Fruit fly (Drosophila melanogaster) whole organism, embryonic: Measurements from ENCODE around the gene ppk11.

Source experiments
- CG10431 ChIP-seq: fragments of 200-800 bp; sonication (Bioruptor generic); optimal IDR thresholded peaks from 3 replicates; lab custom pipeline; 2018; ENCODE audit warnings: missing biosample characterization, mild to moderate bottlenecking, missing genetic modification characterization
- CG11093 ChIP-seq: fragments of 200-800 bp; sonication (Bioruptor generic); IDR thresholded peaks from 3 replicates; pipeline ENCODE4 v1.3.6; 2022; ENCODE audit warnings: missing biosample characterization, missing genetic modification characterization
- CG11560 ChIP-seq: fragments of 200-800 bp; sonication (Bioruptor generic); IDR thresholded peaks from 3 replicates; pipeline ENCODE4 v1.3.6; 2022; ENCODE audit warnings: missing biosample characterization, missing genetic modification characterization
- CG11696 ChIP-seq: fragments of 200-800 bp; sonication (Bioruptor generic); IDR thresholded peaks from 2 replicates; pipeline ENCODE4 v1.3.6; 2022; ENCODE audit warnings: missing biosample characterization, missing genetic modification characterization
- CG12155 ChIP-seq: fragments of 200-800 bp; sonication (Bioruptor generic); optimal IDR thresholded peaks from 3 replicates; lab custom pipeline; 2016; ENCODE audit warnings: missing biosample characterization, missing genetic modification characterization
- CG14014 ChIP-seq: fragments of 200-800 bp; sonication (Bioruptor generic); IDR thresholded peaks from 2 replicates; pipeline ENCODE4 v1.3.6; 2022; ENCODE audit warnings: missing biosample characterization, missing genetic modification characterization
- CG15011 ChIP-seq: fragments of 200-800 bp; sonication (Bioruptor generic); optimal IDR thresholded peaks from 3 replicates; lab custom pipeline; 2018; ENCODE audit warnings: missing biosample characterization, mild to moderate bottlenecking, missing genetic modification characterization
- CG15269 ChIP-seq: fragments of 200-800 bp; sonication (Bioruptor generic); optimal IDR thresholded peaks from 2 replicates; lab custom pipeline; 2018; ENCODE audit warnings: missing biosample characterization, mild to moderate bottlenecking, missing genetic modification characterization, moderate library complexity
- CG1603 ChIP-seq: fragments of 200-800 bp; sonication (Bioruptor generic); optimal IDR thresholded peaks from 2 replicates; lab custom pipeline; 2019; ENCODE audit warnings: missing biosample characterization, mild to moderate bottlenecking, missing genetic modification characterization, moderate library complexity
- CG16779 ChIP-seq: fragments of 200-800 bp; sonication (Bioruptor generic); IDR thresholded peaks from 2 replicates; pipeline ENCODE4 v1.3.6; 2022; ENCODE audit warnings: missing biosample characterization, missing genetic modification characterization
- CG17361 ChIP-seq: fragments of 200-800 bp; sonication (Bioruptor generic); IDR thresholded peaks from 3 replicates; pipeline ENCODE4 v1.3.6; 2022; ENCODE audit warnings: missing biosample characterization, missing genetic modification characterization
- CG2116 ChIP-seq: fragments of 200-800 bp; sonication (Bioruptor generic); optimal IDR thresholded peaks from 3 replicates; lab custom pipeline; 2018; ENCODE audit warnings: missing biosample characterization, mild to moderate bottlenecking, missing genetic modification characterization
- CG2199 ChIP-seq: fragments of 200-800 bp; sonication (Bioruptor generic); IDR thresholded peaks from 3 replicates; pipeline ENCODE4 v1.3.6; 2022; ENCODE audit warnings: missing biosample characterization, missing genetic modification characterization
- CG33557 ChIP-seq: fragments of 200-800 bp; sonication (Bioruptor generic); optimal IDR thresholded peaks from 2 replicates; lab custom pipeline; 2019; ENCODE audit warnings: missing biosample characterization, mild to moderate bottlenecking, missing genetic modification characterization, moderate library complexity
- CG7745 ChIP-seq: fragments of 200-800 bp; sonication (Bioruptor generic); optimal IDR thresholded peaks from 2 replicates; lab custom pipeline; 2018; ENCODE audit warnings: missing biosample characterization, mild to moderate bottlenecking, missing genetic modification characterization, moderate library complexity
- CG7987 ChIP-seq: fragments of 200-800 bp; sonication (Bioruptor generic); optimal IDR thresholded peaks from 2 replicates; lab custom pipeline; 2018; ENCODE audit warnings: missing biosample characterization, mild to moderate bottlenecking, missing genetic modification characterization, moderate library complexity
- CG8281 ChIP-seq: fragments of 200-800 bp; sonication (Bioruptor generic); optimal IDR thresholded peaks from 2 replicates; lab custom pipeline; 2018; ENCODE audit warnings: missing biosample characterization, mild to moderate bottlenecking, missing genetic modification characterization, moderate library complexity
- Doc2 ChIP-seq: fragments of 200-800 bp; sonication (Bioruptor generic); IDR thresholded peaks from 2 replicates; pipeline ENCODE4 v1.3.6; 2022; ENCODE audit warnings: missing biosample characterization, missing genetic modification characterization
- HLH3B ChIP-seq: fragments of 200-800 bp; sonication (Bioruptor generic); IDR thresholded peaks from 2 replicates; pipeline ENCODE4 v1.3.6; 2022; ENCODE audit warnings: missing biosample characterization, missing genetic modification characterization
- HLH4C ChIP-seq: fragments of 200-800 bp; sonication (Bioruptor generic); IDR thresholded peaks from 3 replicates; pipeline ENCODE4 v1.3.6; 2022; ENCODE audit warnings: missing biosample characterization, missing genetic modification characterization; ENCODE audit not compliant: partially characterized antibody
- Hmx ChIP-seq: fragments of 200-800 bp; sonication (Bioruptor generic); optimal IDR thresholded peaks from 2 replicates; lab custom pipeline; 2016; ENCODE audit warnings: missing biosample characterization, missing genetic modification characterization
- MESR4 ChIP-seq: fragments of 200-800 bp; sonication (Bioruptor generic); optimal IDR thresholded peaks from 2 replicates; lab custom pipeline; 2018; ENCODE audit warnings: missing biosample characterization, mild to moderate bottlenecking, missing genetic modification characterization, moderate library complexity
- Mad ChIP-seq: fragments of 200-800 bp; sonication (Bioruptor generic); optimal IDR thresholded peaks from 2 replicates; lab custom pipeline; 2016; ENCODE audit warnings: missing biosample characterization, missing genetic modification characterization
- Meics ChIP-seq: fragments of 200-800 bp; sonication (Bioruptor generic); optimal IDR thresholded peaks from 2 replicates; lab custom pipeline; 2017; ENCODE audit warnings: missing biosample characterization, mild to moderate bottlenecking, missing genetic modification characterization
- NC2α ChIP-seq: fragments of 200-800 bp; sonication (Bioruptor generic); optimal IDR thresholded peaks from 2 replicates; lab custom pipeline; 2016; ENCODE audit warnings: missing biosample characterization, missing genetic modification characterization
- Neu2 ChIP-seq: fragments of 200-800 bp; sonication (Bioruptor generic); optimal IDR thresholded peaks from 3 replicates; lab custom pipeline; 2016; ENCODE audit warnings: missing biosample characterization, missing genetic modification characterization, borderline replicate concordance
- Oli ChIP-seq: fragments of 200-800 bp; sonication (Bioruptor generic); optimal IDR thresholded peaks from 2 replicates; lab custom pipeline; 2018; ENCODE audit warnings: missing biosample characterization, mild to moderate bottlenecking, missing genetic modification characterization, moderate library complexity
- Rx ChIP-seq: fragments of 200-800 bp; sonication (Bioruptor generic); IDR thresholded peaks from 2 replicates; pipeline ENCODE4 v1.3.6; 2022; ENCODE audit warnings: missing biosample characterization, missing genetic modification characterization
- Sox102F ChIP-seq: fragments of 200-800 bp; sonication (Bioruptor generic); optimal IDR thresholded peaks from 2 replicates; lab custom pipeline; 2018; ENCODE audit warnings: missing biosample characterization, mild to moderate bottlenecking, missing genetic modification characterization, moderate library complexity
- Tbp ChIP-seq: fragments of >200 bp; optimal IDR thresholded peaks from 2 replicates; lab custom pipeline; 2018; ENCODE audit warnings: missing biosample characterization, missing genetic modification characterization
- Xbp1 ChIP-seq: fragments of 200-800 bp; sonication (Bioruptor generic); optimal IDR thresholded peaks from 3 replicates; lab custom pipeline; 2016; ENCODE audit warnings: missing biosample characterization, mild to moderate bottlenecking, missing genetic modification characterization
- ato ChIP-seq: fragments of 200-800 bp; sonication (Bioruptor generic); IDR thresholded peaks from 2 replicates; pipeline ENCODE4 v1.3.6; 2022; ENCODE audit warnings: missing biosample characterization, missing genetic modification characterization; ENCODE audit not compliant: partially characterized antibody
- btn ChIP-seq: fragments of 200-800 bp; sonication (Bioruptor generic); optimal IDR thresholded peaks from 2 replicates; lab custom pipeline; 2016; ENCODE audit warnings: missing biosample characterization, missing genetic modification characterization
- cg ChIP-seq: fragments of 200-800 bp; sonication (Bioruptor generic); optimal IDR thresholded peaks from 3 replicates; lab custom pipeline; 2019; ENCODE audit warnings: missing biosample characterization, mild to moderate bottlenecking, missing genetic modification characterization, moderate library complexity
- disco-r ChIP-seq: fragments of 200-800 bp; sonication (Bioruptor generic); optimal IDR thresholded peaks from 2 replicates; lab custom pipeline; 2016; ENCODE audit warnings: missing biosample characterization, missing genetic modification characterization
- dmrt99B ChIP-seq: fragments of 200-800 bp; sonication (Bioruptor generic); optimal IDR thresholded peaks from 2 replicates; lab custom pipeline; 2018; ENCODE audit warnings: missing biosample characterization, mild to moderate bottlenecking, missing genetic modification characterization, moderate library complexity
- eve ChIP-seq, 2 experiments: fragments of >200 bp; optimal IDR thresholded peaks; 2 replicates each; lab custom pipeline; 2017; ENCODE audit warnings: missing biosample characterization in 2 of 2, missing genetic modification characterization in 2 of 2
- grn ChIP-seq: fragments of 200-800 bp; sonication (Bioruptor generic); optimal IDR thresholded peaks from 3 replicates; lab custom pipeline; 2017; ENCODE audit warnings: missing biosample characterization, missing genetic modification characterization
- klu ChIP-seq: fragments of 200-800 bp; sonication (Bioruptor generic); IDR thresholded peaks from 2 replicates; pipeline ENCODE4 v1.3.6; 2022; ENCODE audit warnings: missing biosample characterization, missing genetic modification characterization
- odd ChIP-seq: fragments of 200-800 bp; sonication (Bioruptor generic); optimal IDR thresholded peaks from 2 replicates; lab custom pipeline; 2017; ENCODE audit warnings: missing biosample characterization, mild to moderate bottlenecking, missing genetic modification characterization
- pan ChIP-seq, 4 experiments: fragments of >200 bp in 3 of 4; fragments of 200-800 bp in 1 of 4; sonication (Bioruptor generic) in 1 of 4; optimal IDR thresholded peaks in 3 of 4; IDR thresholded peaks in 1 of 4; 2 replicates each; pipeline versions ENCODE4 v1.3.6 to Lab custom; 2017 to 2022; ENCODE audit warnings: missing biosample characterization in 2 of 4, missing genetic modification characterization in 2 of 4, mixed read lengths in 1 of 4
- pho ChIP-seq: fragments of 200-800 bp; sonication (Bioruptor generic); optimal IDR thresholded peaks from 2 replicates; lab custom pipeline; 2016; ENCODE audit warnings: missing biosample characterization, missing genetic modification characterization
- sd ChIP-seq: fragments of 200-800 bp; sonication (Bioruptor generic); optimal IDR thresholded peaks from 3 replicates; lab custom pipeline; 2018; ENCODE audit warnings: missing biosample characterization, mild to moderate bottlenecking, missing genetic modification characterization, moderate library complexity
- sima ChIP-seq: fragments of 200-800 bp; sonication (Bioruptor generic); optimal IDR thresholded peaks from 2 replicates; lab custom pipeline; 2016; ENCODE audit warnings: missing biosample characterization, missing genetic modification characterization
- trh ChIP-seq: fragments of 200-800 bp; sonication (Bioruptor generic); optimal IDR thresholded peaks from 2 replicates; lab custom pipeline; 2016; ENCODE audit warnings: missing biosample characterization, missing genetic modification characterization
- tup ChIP-seq: fragments of 200-800 bp; sonication (Bioruptor generic); optimal IDR thresholded peaks from 2 replicates; lab custom pipeline; 2016; ENCODE audit warnings: missing biosample characterization, mild to moderate bottlenecking, missing genetic modification characterization, moderate library complexity
- usp ChIP-seq: fragments of >200 bp; optimal IDR thresholded peaks from 2 replicates; lab custom pipeline; 2017; ENCODE audit warnings: missing biosample characterization, missing genetic modification characterization
- yki ChIP-seq: fragments of >200 bp; optimal IDR thresholded peaks from 3 replicates; lab custom pipeline; 2018

ppk11 gene

DNA sequence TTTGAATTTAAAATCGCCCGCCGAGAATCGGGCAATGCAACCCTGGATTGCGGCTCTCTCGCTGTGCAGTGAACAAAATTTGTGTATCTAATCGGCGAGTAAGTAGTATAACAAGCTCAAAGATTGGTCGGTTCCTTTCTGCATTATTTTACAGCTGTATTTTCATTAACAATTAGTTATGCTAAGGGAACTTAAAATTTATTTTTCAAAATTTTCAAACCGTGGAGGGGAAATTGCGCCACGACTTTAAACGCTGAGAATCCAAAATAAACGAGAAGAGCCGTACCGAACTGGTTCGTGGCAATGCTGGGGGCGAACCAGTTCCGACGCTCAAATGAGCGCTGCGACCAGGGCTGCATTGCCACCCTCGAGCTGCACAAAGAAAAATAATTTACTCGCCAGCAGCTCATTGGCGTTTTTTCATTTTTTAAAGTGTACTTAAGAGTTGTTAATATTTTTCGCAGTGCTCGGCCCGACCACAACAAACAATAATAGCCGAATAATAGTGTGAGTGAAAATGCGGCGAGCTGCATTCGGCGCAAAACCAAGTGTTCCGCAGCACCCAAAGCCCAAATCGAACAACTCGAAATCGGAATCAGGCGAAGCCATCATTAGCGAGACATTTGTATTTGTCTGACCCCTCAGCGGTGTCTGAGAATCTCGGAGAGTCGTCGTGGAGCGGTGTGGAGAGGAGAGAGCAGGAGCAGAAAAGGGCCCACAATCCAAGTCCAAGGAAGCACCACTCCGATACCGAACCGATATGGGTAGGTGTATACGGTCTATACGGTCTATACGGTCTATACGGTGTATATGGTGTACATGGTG, 16.6 kb downstream of the ppk11 start, which contains the start of gene zf30C (continued):
- TF ChIP-seq CG10431 (GFP tag; lab: Kevin White, UChicago): no peak
- peak; percentile 57; the same call in 1 of the 3 replicates for TF ChIP-seq HLH4C (GFP tag; lab: Robert Waterston, UW)
- TF ChIP-seq CG7987 (GFP tag; lab: Kevin White, UChicago): peak; percentile 43
- peak; percentile 100 for TF ChIP-seq CG12155 (GFP tag; lab: Kevin White, UChicago)
- TF ChIP-seq CG2116 (GFP tag; lab: Kevin White, UChicago): peak; percentile 99
- peak; percentile 70 for TF ChIP-seq HLH3B
- peak; percentile 66 for TF ChIP-seq trh (GFP tag; lab: Kevin White, UChicago)
- peak; percentile 75 for TF ChIP-seq CG1603
- TF ChIP-seq CG7745 (tag; lab: Kevin White, UChicago): no peak
- peak; percentile 71 for TF ChIP-seq dmrt99B (tag; lab: Kevin White, UChicago)
- peak; percentile 77 for TF ChIP-seq CG15269 (tag; lab: Kevin White, UChicago)
- peak; percentile 77 for TF ChIP-seq CG17361
- no peak; the same call in 1 of the 2 replicates for TF ChIP-seq ato
- TF ChIP-seq CG33557 (GFP tag; lab: Kevin White, UChicago): peak; percentile 38
- peak; percentile 79; the same call in 2 of the 3 replicates for TF ChIP-seq CG2199 (GFP tag; lab: Robert Waterston, UW)
- peak; percentile 61; the same call in 1 of the 2 replicates for TF ChIP-seq CG11696 (GFP tag; lab: Robert Waterston, UW)
- TF ChIP-seq sima (GFP tag; lab: Kevin White, UChicago): peak; percentile 27
- peak; percentile 76 for TF ChIP-seq NC2α
- peak; percentile 46 for TF ChIP-seq CG8281 (tag; lab: Kevin White, UChicago)
- peak; percentile 72 for TF ChIP-seq Oli (tag; lab: Kevin White, UChicago)
- TF ChIP-seq pho: peak; percentile 88
- no peak for TF ChIP-seq yki
- TF ChIP-seq btn (GFP tag; lab: Kevin White, UChicago): peak; percentile 16
- peak; percentile 66 for TF ChIP-seq MESR4 (GFP tag; lab: Kevin White, UChicago)
- peak; percentile 78 for TF ChIP-seq klu (GFP tag; lab: Robert Waterston, UW)
- 0 out of 2 replicates have a peak, but pooled peaks have one; percentile 53 for TF ChIP-seq Doc2 (GFP tag; lab: Robert Waterston, UW)
- peak; percentile 54 for TF ChIP-seq CG16779
- peak; percentile 77 for TF ChIP-seq Rx (GFP tag; lab: Robert Waterston, UW)
- TF ChIP-seq cg: peak; percentile 31
- peak; percentile 74 for TF ChIP-seq Neu2 (GFP tag; lab: Kevin White, UChicago)
- TF ChIP-seq grn (GFP tag; lab: Kevin White, UChicago): peak; percentile 12
- TF ChIP-seq eve (GFP tag; optimal IDR thresholded peaks at IDR 0.05; lab: Kevin White, UChicago): no peak
- peak; percentile 67 for TF ChIP-seq Hmx (GFP tag; lab: Kevin White, UChicago)
- no peak for TF ChIP-seq sd (tag; lab: Kevin White, UChicago)
- peak; percentile 94 for TF ChIP-seq Xbp1 (GFP tag; lab: Kevin White, UChicago)
- peak; percentile 62 for TF ChIP-seq disco-r (GFP tag; lab: Kevin White, UChicago)
- TF ChIP-seq CG14014 (GFP tag; lab: Robert Waterston, UW): peak; percentile 84
- TF ChIP-seq CG11560: peak; percentile 54; the same call in 1 of the 3 replicates
- no peak for TF ChIP-seq Tbp (GFP tag; lab: Kevin White, UChicago)
- peak; percentile 81 for TF ChIP-seq Meics (GFP tag; lab: Kevin White, UChicago)
- TF ChIP-seq tup (GFP tag; lab: Kevin White, UChicago): peak; percentile 79
- TF ChIP-seq usp (GFP tag; lab: Kevin White, UChicago): no peak
- TF ChIP-seq Mad (GFP tag; lab: Kevin White, UChicago): peak; percentile 88
- peak; percentile 78; the same call in 2 of the 3 replicates for TF ChIP-seq CG11093 (GFP tag; lab: Robert Waterston, UW)
- peak; percentile 18 for TF ChIP-seq odd (GFP tag; lab: Kevin White, UChicago)
- TF ChIP-seq pan (optimal IDR thresholded peaks at IDR 0.05; lab: Kevin White, UChicago): no peak
- peak in 1 of 2 experiments; percentile 87 for TF ChIP-seq pan (GFP tag; optimal IDR thresholded peaks at IDR 0.05 in 1 of 2, IDR thresholded peaks at IDR 0.05 in 1 of 2)
- peak; percentile 26 for TF ChIP-seq CG15011 (GFP tag; lab: Kevin White, UChicago)
- TF ChIP-seq Sox102F (GFP tag; lab: Kevin White, UChicago): peak; percentile 75
